ENCODE assay signal across 3 fruit fly cellular contexts in genomic region chrX:9446162-9446561, dm6.
TF ChIP-seq lines count a peak whose summit lies in the region.

CG44815 (minus strand) TSS chrX:9446212.

- TF ChIP-seq CTCF in whole organism, embryonic (GFP tag; optimal IDR thresholded peaks at IDR 0.05; lab: Kevin White, UChicago) = no peak

TF ChIP-seq in whole organism, embryonic, 481 proteins besides CTCF, POLR2A, EP300 and RAD21:
- TF ChIP-seq hth (optimal IDR thresholded peaks at IDR 0.05; lab: Kevin White, UChicago) (no peak), ken (GFP tag; IDR thresholded peaks at IDR 0.05; lab: Robert Waterston, UW) (no peak), sens (GFP tag; lab: Kevin White, UChicago) (peak; percentile 13)

TF ChIP-seq in whole organism, prepupa, 60 proteins besides CTCF, POLR2A, EP300 and RAD21:
- TF ChIP-seq Smox (GFP tag; optimal IDR thresholded peaks at IDR 0.05; lab: Kevin White, UChicago) (no peak), CG15336 (GFP tag; IDR thresholded peaks at IDR 0.05; lab: Robert Waterston, UW) (peak; percentile 52), Gug (GFP tag; IDR thresholded peaks at IDR 0.05; lab: Robert Waterston, UW) (no peak), topi (GFP tag; optimal IDR thresholded peaks at IDR 0.05; lab: Kevin White, UChicago) (no peak), svp (GFP tag; lab: Kevin White, UChicago) (peak; percentile 66), ss (GFP tag; optimal IDR thresholded peaks at IDR 0.05; lab: Kevin White, UChicago) (no peak), Sox102F (GFP tag; optimal IDR thresholded peaks at IDR 0.05; lab: Kevin White, UChicago) (no peak), CG16779 (tag; optimal IDR thresholded peaks at IDR 0.05; lab: Kevin White, UChicago) (no peak), Lpt (GFP tag; optimal IDR thresholded peaks at IDR 0.05; lab: Kevin White, UChicago) (no peak), lz (GFP tag; optimal IDR thresholded peaks at IDR 0.05; lab: Kevin White, UChicago) (no peak), vri (GFP tag; optimal IDR thresholded peaks at IDR 0.05; lab: Kevin White, UChicago) (no peak), Hr39 (GFP tag; optimal IDR thresholded peaks at IDR 0.05; lab: Kevin White, UChicago) (no peak), achi (GFP tag; optimal IDR thresholded peaks at IDR 0.05; lab: Kevin White, UChicago) (no peak), salr (GFP tag; optimal IDR thresholded peaks at IDR 0.05; lab: Kevin White, UChicago) (peak in 1 of 2 experiments; percentile 15), Eip78C (GFP tag; lab: Kevin White, UChicago) (peak; percentile 74), dsx (GFP tag; optimal IDR thresholded peaks at IDR 0.05; lab: Kevin White, UChicago; ENCODE audit: poor library complexity, severe bottlenecking) (no peak), Sox15 (GFP tag; optimal IDR thresholded peaks at IDR 0.05; lab: Kevin White, UChicago) (no peak), OdsH (GFP tag; optimal IDR thresholded peaks at IDR 0.05; lab: Kevin White, UChicago) (no peak), CG6163 (GFP tag; IDR thresholded peaks at IDR 0.05; lab: Robert Waterston, UW) (peak; percentile 11; the same call in 1 of the 3 replicates), CG10669 (GFP tag; optimal IDR thresholded peaks at IDR 0.05; lab: Kevin White, UChicago) (no peak), CG31627 (GFP tag; optimal IDR thresholded peaks at IDR 0.05; lab: Kevin White, UChicago) (no peak), fkh (GFP tag; optimal IDR thresholded peaks at IDR 0.05; lab: Kevin White, UChicago) (no peak), CG8632 (GFP tag; optimal IDR thresholded peaks at IDR 0.05; lab: Kevin White, UChicago) (no peak), Hr38 (GFP tag; optimal IDR thresholded peaks at IDR 0.05; lab: Kevin White, UChicago) (no peak), CG11762 (GFP tag; optimal IDR thresholded peaks at IDR 0.05; lab: Kevin White, UChicago; ENCODE audit: insufficient read depth) (no peak), Met (GFP tag; optimal IDR thresholded peaks at IDR 0.05; lab: Kevin White, UChicago) (peak; percentile 5), CG6276 (GFP tag; optimal IDR thresholded peaks at IDR 0.05; lab: Kevin White, UChicago) (peak; percentile 23), CG32006 (GFP tag; optimal IDR thresholded peaks at IDR 0.05; lab: Kevin White, UChicago) (peak; percentile 62), Sox14 (GFP tag; optimal IDR thresholded peaks at IDR 0.05; lab: Kevin White, UChicago) (no peak), CG3032 (tag; optimal IDR thresholded peaks at IDR 0.05; lab: Kevin White, UChicago) (no peak), CG8119 (GFP tag; IDR thresholded peaks at IDR 0.05; lab: Robert Waterston, UW) (peak; percentile 48; the same call in 1 of the 3 replicates), acj6 (GFP tag; optimal IDR thresholded peaks at IDR 0.05; lab: Kevin White, UChicago) (no peak), CG8319 (GFP tag; optimal IDR thresholded peaks at IDR 0.05; lab: Kevin White, UChicago) (no peak), Blimp-1 (GFP tag; optimal IDR thresholded peaks at IDR 0.05; lab: Kevin White, UChicago) (no peak), Hr4 (GFP tag; optimal IDR thresholded peaks at IDR 0.05; lab: Kevin White, UChicago) (peak; percentile 17), CG4318 (GFP tag; optimal IDR thresholded peaks at IDR 0.05; lab: Kevin White, UChicago) (peak; percentile 32), pdm3 (GFP tag; optimal IDR thresholded peaks at IDR 0.05; lab: Kevin White, UChicago) (no peak), CG11294 (GFP tag; IDR thresholded peaks at IDR 0.05; lab: Robert Waterston, UW) (no peak), cyc (GFP tag; optimal IDR thresholded peaks at IDR 0.05; lab: Kevin White, UChicago) (no peak)

TF ChIP-seq in whole organism, pupa, 21 proteins besides CTCF, POLR2A, EP300 and RAD21:
- TF ChIP-seq Ets98B (GFP tag; IDR thresholded peaks at IDR 0.05; lab: Robert Waterston, UW) (0 out of 2 replicates have a peak, but pooled peaks have one; percentile 9), CG8301 (tag; optimal IDR thresholded peaks at IDR 0.05; lab: Kevin White, UChicago) (peak; percentile 30), EcR (GFP tag; optimal IDR thresholded peaks at IDR 0.05; lab: Kevin White, UChicago) (no peak), CG14655 (GFP tag; optimal IDR thresholded peaks at IDR 0.05; lab: Kevin White, UChicago) (peak; percentile 54), CG9948 (tag; optimal IDR thresholded peaks at IDR 0.05; lab: Kevin White, UChicago) (no peak), CG4496 (GFP tag; IDR thresholded peaks at IDR 0.05; lab: Robert Waterston, UW) (peak; percentile 50; the same call in 2 of the 3 replicates)
